Fruit fly (Drosophila melanogaster) whole organism, prepupa: ENCODE measurements around the gene Pak3.

Source experiments
- CG16779 ChIP-seq: fragments of 200-800 bp; sonication (Bioruptor generic); optimal IDR thresholded peaks from 3 replicates; lab custom pipeline; 2017; ENCODE audit warnings: missing biosample characterization, mild to moderate bottlenecking, missing genetic modification characterization
- CG3919 ChIP-seq: fragments of 200-800 bp; sonication (Bioruptor generic); optimal IDR thresholded peaks from 3 replicates; lab custom pipeline; 2016; ENCODE audit warnings: missing biosample characterization, missing genetic modification characterization
- CG6163 ChIP-seq: fragments of 200-800 bp; sonication (Bioruptor generic); IDR thresholded peaks from 3 replicates; pipeline ENCODE4 v1.3.6; 2022; ENCODE audit warnings: missing biosample characterization, missing genetic modification characterization
- Eip93F ChIP-seq: fragments of 200-800 bp; sonication (Bioruptor generic); optimal IDR thresholded peaks from 2 replicates; lab custom pipeline; 2016; ENCODE audit warnings: missing biosample characterization, mild to moderate bottlenecking, missing genetic modification characterization
- Gug ChIP-seq: fragments of 200-800 bp; sonication (Bioruptor generic); IDR thresholded peaks from 2 replicates; pipeline ENCODE4 v1.3.6; 2022; ENCODE audit warnings: missing biosample characterization, missing genetic modification characterization
- achi ChIP-seq: fragments of 200-800 bp; sonication (Bioruptor generic); optimal IDR thresholded peaks from 3 replicates; lab custom pipeline; 2016; ENCODE audit warnings: missing biosample characterization, missing genetic modification characterization
- cyc ChIP-seq: fragments of 200-800 bp; sonication (Bioruptor generic); optimal IDR thresholded peaks from 3 replicates; lab custom pipeline; 2016; ENCODE audit warnings: missing biosample characterization, missing genetic modification characterization
- dac ChIP-seq: fragments of 200-800 bp; sonication (Bioruptor generic); optimal IDR thresholded peaks from 2 replicates; lab custom pipeline; 2017; ENCODE audit warnings: missing biosample characterization, mild to moderate bottlenecking, missing genetic modification characterization
- fd59A ChIP-seq: fragments of 200-800 bp; sonication (Bioruptor generic); optimal IDR thresholded peaks from 2 replicates; lab custom pipeline; 2017; ENCODE audit warnings: missing biosample characterization, mild to moderate bottlenecking, missing genetic modification characterization, missing genetic modification reagents
- lz ChIP-seq: fragments of 200-800 bp; sonication (Bioruptor generic); optimal IDR thresholded peaks from 3 replicates; lab custom pipeline; 2016; ENCODE audit warnings: missing biosample characterization, missing genetic modification characterization
- ss ChIP-seq, 2 experiments: fragments of 200-800 bp; sonication (Bioruptor generic); optimal IDR thresholded peaks; 2 replicates in 1 of 2; 3 replicates in 1 of 2; lab custom pipeline; 2017 to 2018; ENCODE audit warnings: mild to moderate bottlenecking in 2 of 2, missing biosample characterization in 2 of 2, missing genetic modification characterization in 2 of 2, moderate library complexity in 1 of 2

- TF ChIP-seq Eip93F (GFP tag; lab: Kevin White, UChicago) (no peak), Gug (GFP tag; lab: Robert Waterston, UW) (no peak), ss (GFP tag; optimal IDR thresholded peaks at IDR 0.05; lab: Kevin White, UChicago) (no peak), dac (GFP tag; lab: Kevin White, UChicago) (no peak), lz (GFP tag; lab: Kevin White, UChicago) (peak; percentile 14), fd59A (GFP tag; lab: Kevin White, UChicago) (no peak), CG16779 (tag; lab: Kevin White, UChicago) (no peak), cyc (GFP tag; lab: Kevin White, UChicago) (peak; percentile 3), CG6163 (GFP tag; lab: Robert Waterston, UW) (no peak), achi (GFP tag; lab: Kevin White, UChicago) (peak; percentile 98), CG3919 (GFP tag; lab: Kevin White, UChicago) (no peak)
Measured at dm6 chr3R:16441367-16441923, 12.2 kb downstream of the Pak3 start, which contains the start of gene ema.
